Worm (Caenorhabditis elegans) whole organism, late embryonic: ENCODE results near the gene drap-1.

Source experiments
- C08G9.2 ChIP-seq: sonication (generic microtip); optimal IDR thresholded peaks from 2 replicates; lab custom pipeline; 2016; ENCODE audit warnings: mild to moderate bottlenecking, missing genetic modification characterization, moderate library complexity, missing compliant biosample characterization
- C38D4.7 ChIP-seq: fragments of 200-800 bp; sonication (Bioruptor generic); optimal IDR thresholded peaks from 2 replicates; lab custom pipeline; 2018; ENCODE audit warnings: mild to moderate bottlenecking, missing genetic modification characterization, moderate library complexity, missing compliant biosample characterization
- F13H6.1 ChIP-seq: sonication (generic microtip); optimal IDR thresholded peaks from 2 replicates; lab custom pipeline; 2016; ENCODE audit warnings: missing genetic modification characterization, missing compliant biosample characterization
- K02D7.2 ChIP-seq: sonication (generic microtip); optimal IDR thresholded peaks from 2 replicates; lab custom pipeline; 2017; ENCODE audit warnings: mild to moderate bottlenecking, missing genetic modification characterization, missing compliant biosample characterization
- T23F11.4 ChIP-seq: fragments of 200-800 bp; sonication (Bioruptor generic); optimal IDR thresholded peaks from 2 replicates; lab custom pipeline; 2018; ENCODE audit warnings: mild to moderate bottlenecking, missing genetic modification characterization, missing compliant biosample characterization
- Y22D7AL.16 ChIP-seq: sonication (generic microtip); optimal IDR thresholded peaks from 2 replicates; lab custom pipeline; 2016; ENCODE audit warnings: missing genetic modification characterization, missing compliant biosample characterization
- ahr-1 ChIP-seq: sonication (generic microtip); optimal IDR thresholded peaks from 2 replicates; lab custom pipeline; 2016; ENCODE audit warnings: missing genetic modification characterization, missing compliant biosample characterization
- ceh-14 ChIP-seq: sonication (generic microtip); optimal IDR thresholded peaks from 2 replicates; lab custom pipeline; 2016; ENCODE audit warnings: missing genotype, missing genetic modification characterization, missing compliant biosample characterization
- ceh-19 ChIP-seq: fragments of 200-800 bp; sonication (Bioruptor generic); optimal IDR thresholded peaks from 2 replicates; lab custom pipeline; 2018; ENCODE audit warnings: mild to moderate bottlenecking, missing genetic modification characterization, missing compliant biosample characterization
- ceh-2 ChIP-seq: sonication (generic microtip); optimal IDR thresholded peaks from 2 replicates; lab custom pipeline; 2016; ENCODE audit warnings: missing genotype, missing genetic modification characterization, missing compliant biosample characterization
- ceh-22 ChIP-seq: sonication (generic microtip); optimal IDR thresholded peaks from 2 replicates; lab custom pipeline; 2017; ENCODE audit warnings: missing biosample characterization, missing genetic modification characterization
- ceh-30 ChIP-seq: fragments of 150-350 bp; optimal IDR thresholded peaks from 2 replicates; lab custom pipeline; 2014; ENCODE audit warnings: missing biosample characterization, missing genetic modification characterization
- ceh-31 ChIP-seq: sonication (generic microtip); optimal IDR thresholded peaks from 2 replicates; lab custom pipeline; 2016; ENCODE audit warnings: missing genetic modification characterization, missing compliant biosample characterization
- ceh-34 ChIP-seq: sonication (generic microtip); optimal IDR thresholded peaks from 2 replicates; lab custom pipeline; 2016; ENCODE audit warnings: mild to moderate bottlenecking, missing genetic modification characterization, missing compliant biosample characterization
- ceh-45 ChIP-seq: fragments of 200-800 bp; sonication (Bioruptor generic); IDR thresholded peaks from 2 replicates; pipeline ENCODE4 v1.3.6; 2022; ENCODE audit warnings: missing genetic modification reagents, missing genetic modification characterization, missing compliant biosample characterization
- ceh-48 ChIP-seq: sonication (generic microtip); optimal IDR thresholded peaks from 2 replicates; lab custom pipeline; 2016; ENCODE audit warnings: missing genetic modification characterization, inconsistent platforms, missing compliant biosample characterization
- ceh-6 ChIP-seq: fragments of 200-800 bp; sonication (Bioruptor generic); optimal IDR thresholded peaks from 2 replicates; lab custom pipeline; 2018; ENCODE audit warnings: mild to moderate bottlenecking, missing genetic modification characterization, missing compliant biosample characterization
- ceh-9 ChIP-seq: sonication (generic microtip); optimal IDR thresholded peaks from 2 replicates; lab custom pipeline; 2016; ENCODE audit warnings: mild to moderate bottlenecking, missing genetic modification characterization, inconsistent platforms, missing compliant biosample characterization
- dmd-4 ChIP-seq: sonication (generic microtip); optimal IDR thresholded peaks from 2 replicates; lab custom pipeline; 2016; ENCODE audit warnings: borderline replicate concordance, missing genetic modification characterization, missing compliant biosample characterization
- elt-4 ChIP-seq: sonication (generic microtip); optimal IDR thresholded peaks from 2 replicates; lab custom pipeline; 2016; ENCODE audit warnings: missing genetic modification characterization, missing compliant biosample characterization
- eyg-1 ChIP-seq: sonication (generic microtip); optimal IDR thresholded peaks from 2 replicates; lab custom pipeline; 2016; ENCODE audit warnings: missing genotype, missing genetic modification characterization, missing compliant biosample characterization
- fkh-10 ChIP-seq: fragments of 150-350 bp; optimal IDR thresholded peaks from 2 replicates; lab custom pipeline; 2014; ENCODE audit warnings: missing biosample characterization, missing genetic modification reagents, missing genetic modification characterization
- hlh-13 ChIP-seq: fragments of 200-800 bp; sonication (Bioruptor generic); optimal IDR thresholded peaks from 2 replicates; lab custom pipeline; 2018; ENCODE audit warnings: mild to moderate bottlenecking, missing genetic modification characterization, missing compliant biosample characterization
- hlh-6 ChIP-seq: sonication (generic microtip); optimal IDR thresholded peaks from 2 replicates; lab custom pipeline; 2016; ENCODE audit warnings: missing genotype, missing genetic modification characterization, missing compliant biosample characterization
- hlh-8 ChIP-seq: sonication (generic microtip); optimal IDR thresholded peaks from 2 replicates; lab custom pipeline; 2016; ENCODE audit warnings: missing genotype, missing genetic modification characterization, missing compliant biosample characterization
- lim-6 ChIP-seq: sonication (generic microtip); optimal IDR thresholded peaks from 2 replicates; lab custom pipeline; 2016; ENCODE audit warnings: missing genetic modification characterization, missing compliant biosample characterization
- madf-2 ChIP-seq: sonication (generic microtip); optimal IDR thresholded peaks from 2 replicates; lab custom pipeline; 2017; ENCODE audit warnings: missing genetic modification characterization, missing compliant biosample characterization
- mec-3 ChIP-seq: sonication (generic microtip); optimal IDR thresholded peaks from 2 replicates; lab custom pipeline; 2016; ENCODE audit warnings: borderline replicate concordance, missing genetic modification characterization, missing compliant biosample characterization
- nhr-11 ChIP-seq: fragments of 150-350 bp; optimal IDR thresholded peaks from 2 replicates; lab custom pipeline; 2014; ENCODE audit warnings: missing biosample characterization, missing genetic modification characterization
- nhr-232 ChIP-seq: sonication (generic microtip); optimal IDR thresholded peaks from 2 replicates; lab custom pipeline; 2016; ENCODE audit warnings: missing genetic modification characterization, missing compliant biosample characterization
- pag-3 ChIP-seq: sonication (generic microtip); optimal IDR thresholded peaks from 2 replicates; lab custom pipeline; 2016; ENCODE audit warnings: missing compliant biosample characterization, missing genetic modification characterization, borderline replicate concordance
- pat-9 ChIP-seq: fragments of 200-800 bp; sonication (Bioruptor generic); optimal IDR thresholded peaks from 2 replicates; lab custom pipeline; 2018; ENCODE audit warnings: mild to moderate bottlenecking, missing genetic modification characterization, moderate library complexity, missing compliant biosample characterization
- pax-1 ChIP-seq: fragments of 150-350 bp; optimal IDR thresholded peaks from 2 replicates; lab custom pipeline; 2014; ENCODE audit warnings: missing biosample characterization, missing genetic modification characterization
- pha-2 ChIP-seq: sonication (generic microtip); optimal IDR thresholded peaks from 2 replicates; lab custom pipeline; 2017; ENCODE audit warnings: mild to moderate bottlenecking, missing genetic modification characterization, missing compliant biosample characterization
- pha-4 ChIP-seq: fragments of 150-350 bp; optimal IDR thresholded peaks from 2 replicates; lab custom pipeline; 2018; ENCODE audit warnings: missing biosample characterization, missing genetic modification reagents, missing genetic modification characterization
- pros-1 ChIP-seq: fragments of 150-350 bp; optimal IDR thresholded peaks from 2 replicates; lab custom pipeline; 2014; ENCODE audit warnings: missing biosample characterization, missing genetic modification reagents, missing genetic modification characterization
- ref-2 ChIP-seq: sonication (generic microtip); optimal IDR thresholded peaks from 2 replicates; lab custom pipeline; 2016; ENCODE audit warnings: missing genetic modification characterization, missing compliant biosample characterization
- rnt-1 ChIP-seq: sonication (generic microtip); optimal IDR thresholded peaks from 2 replicates; lab custom pipeline; 2016; ENCODE audit warnings: missing genetic modification characterization, missing compliant biosample characterization
- sdc-2 ChIP-seq: sonication (generic microtip); optimal IDR thresholded peaks from 2 replicates; lab custom pipeline; 2016; ENCODE audit warnings: missing genotype, missing genetic modification characterization, missing compliant biosample characterization
- sox-2 ChIP-seq: fragments of 200-800 bp; sonication (Bioruptor generic); IDR thresholded peaks from 2 replicates; pipeline ENCODE4 v1.3.6; 2022; ENCODE audit warnings: missing genetic modification reagents, missing genetic modification characterization, missing compliant biosample characterization
- sox-4 ChIP-seq: sonication (generic microtip); optimal IDR thresholded peaks from 2 replicates; lab custom pipeline; 2017; ENCODE audit warnings: mild to moderate bottlenecking, missing genetic modification characterization, inconsistent platforms, missing compliant biosample characterization
- syd-9 ChIP-seq: sonication (generic microtip); optimal IDR thresholded peaks from 2 replicates; lab custom pipeline; 2016; ENCODE audit warnings: mild to moderate bottlenecking, missing genetic modification characterization, moderate library complexity, missing compliant biosample characterization
- tbx-2 ChIP-seq: sonication (generic microtip); optimal IDR thresholded peaks from 2 replicates; lab custom pipeline; 2016; ENCODE audit warnings: missing genetic modification characterization, missing compliant biosample characterization
- tbx-7 ChIP-seq: sonication (generic microtip); optimal IDR thresholded peaks from 2 replicates; lab custom pipeline; 2016; ENCODE audit warnings: missing genotype, missing genetic modification characterization, missing compliant biosample characterization
- ttx-3 ChIP-seq: sonication (generic microtip); optimal IDR thresholded peaks from 2 replicates; lab custom pipeline; 2016; ENCODE audit warnings: missing genetic modification reagents, missing genetic modification characterization, missing compliant biosample characterization
- unc-3 ChIP-seq, 2 experiments: fragments of 200-800 bp in 1 of 2; sonication (Bioruptor generic) in 1 of 2; sonication (generic microtip) in 1 of 2; conservative IDR thresholded peaks in 1 of 2; optimal IDR thresholded peaks in 1 of 2; 2 replicates each; pipeline versions ENCODE4 v1.3.6 to Lab custom; 2016 to 2022; ENCODE audit warnings: missing compliant biosample characterization in 2 of 2, missing genetic modification characterization in 2 of 2, missing genetic modification reagents in 1 of 2
- unc-42 ChIP-seq: sonication (generic microtip); optimal IDR thresholded peaks from 2 replicates; lab custom pipeline; 2016; ENCODE audit warnings: missing genotype, missing genetic modification characterization, missing compliant biosample characterization
- unc-55 ChIP-seq: sonication (generic microtip); optimal IDR thresholded peaks from 2 replicates; lab custom pipeline; 2017; ENCODE audit warnings: missing biosample characterization, missing genetic modification reagents, missing genetic modification characterization
- unc-86 ChIP-seq: sonication (generic microtip); optimal IDR thresholded peaks from 2 replicates; lab custom pipeline; 2016; ENCODE audit warnings: missing genetic modification characterization, missing compliant biosample characterization
- zip-5 ChIP-seq: sonication (generic microtip); optimal IDR thresholded peaks from 2 replicates; lab custom pipeline; 2016; ENCODE audit warnings: missing genetic modification characterization, missing compliant biosample characterization

Gene drap-1

DNA sequence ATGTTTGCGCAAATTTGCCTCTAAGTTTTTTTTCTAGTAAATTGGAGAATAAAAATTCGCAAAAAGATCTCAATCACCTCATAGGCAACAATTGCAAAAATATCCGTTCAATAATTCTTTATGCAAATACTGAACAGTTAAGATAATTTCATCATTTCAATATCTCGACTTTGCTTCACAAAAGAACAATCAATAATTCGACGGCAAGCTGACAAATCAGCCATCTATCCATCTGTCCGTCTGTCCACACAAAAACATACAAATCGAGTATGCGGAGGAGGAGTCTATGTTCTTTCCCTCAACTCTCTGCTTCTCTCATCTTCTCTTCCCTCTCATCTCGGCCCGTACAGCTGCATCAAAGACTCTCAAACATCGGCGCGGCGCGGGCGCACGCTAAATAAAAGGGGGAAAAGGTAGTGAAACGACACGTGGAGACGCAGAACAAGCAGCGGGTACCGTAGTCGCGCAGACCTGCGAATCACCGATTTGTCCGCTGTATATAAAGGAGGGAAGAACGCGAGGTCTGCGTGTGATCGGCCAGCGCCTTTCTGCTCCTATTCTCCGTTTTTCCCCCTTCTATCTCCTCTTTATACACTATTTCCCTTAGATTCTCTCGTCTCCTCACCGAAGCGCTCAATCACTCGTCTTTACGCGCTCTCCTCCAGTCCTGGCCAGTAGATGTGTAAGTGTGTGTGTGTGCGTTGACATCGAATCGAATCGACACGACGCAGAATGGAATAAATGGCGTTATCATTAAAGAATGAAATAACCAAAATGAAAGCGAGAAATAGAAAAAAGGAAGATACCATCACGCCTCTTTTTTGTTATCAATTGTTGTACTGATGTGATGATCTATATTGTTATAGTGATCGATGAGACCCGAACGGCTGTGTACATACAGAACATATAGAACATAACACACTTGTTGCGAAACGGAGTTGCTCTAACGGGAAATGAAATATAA is 1.1 kb downstream of the drap-1 start:
- TF ChIP-seq pag-3 (tag; lab: Kevin White, UChicago), result peak; percentile 55
- peak; percentile 94 for TF ChIP-seq rnt-1 (tag; lab: Kevin White, UChicago)
- no peak for TF ChIP-seq hlh-13 (GFP tag; lab: Kevin White, UChicago)
- peak; percentile 96 for TF ChIP-seq unc-55 (GFP tag; lab: Kevin White, UChicago)
- no peak for TF ChIP-seq K02D7.2
- peak; percentile 98 for TF ChIP-seq ceh-31
- TF ChIP-seq tbx-2 (tag; lab: Kevin White, UChicago), result peak; percentile 95
- TF ChIP-seq zip-5 (tag; lab: Kevin White, UChicago), result no peak
- TF ChIP-seq tbx-7 (tag; lab: Kevin White, UChicago), result peak; percentile 38
- TF ChIP-seq ceh-22, result peak; percentile 75
- TF ChIP-seq ceh-34, result peak; percentile 95
- TF ChIP-seq ref-2 (tag; lab: Kevin White, UChicago), result peak; percentile 89
- peak; percentile 72 for TF ChIP-seq eyg-1 (tag; lab: Kevin White, UChicago)
- peak; percentile 73 for TF ChIP-seq madf-2
- no peak for TF ChIP-seq pax-1 (tag; lab: Kevin White, UChicago)
- peak; percentile 81 for TF ChIP-seq ceh-2 (tag; lab: Kevin White, UChicago)
- no peak for TF ChIP-seq unc-3 (GFP tag; conservative IDR thresholded peaks at IDR 0.05; lab: Robert Waterston, UW)
- peak; percentile 50 for TF ChIP-seq unc-3 (tag; optimal IDR thresholded peaks at IDR 0.05; lab: Kevin White, UChicago)
- TF ChIP-seq ttx-3 (tag; lab: Kevin White, UChicago), result no peak
- TF ChIP-seq ceh-45 (GFP tag; lab: Robert Waterston, UW), result no peak
- peak; percentile 75 for TF ChIP-seq fkh-10 (GFP tag; lab: Kevin White, UChicago)
- peak; percentile 76 for TF ChIP-seq syd-9 (tag; lab: Kevin White, UChicago)
- TF ChIP-seq ceh-19 (GFP tag; lab: Kevin White, UChicago), result peak; percentile 83
- no peak for TF ChIP-seq nhr-11 (tag; lab: Kevin White, UChicago)
- peak; percentile 69 for TF ChIP-seq unc-42 (tag; lab: Kevin White, UChicago)
- TF ChIP-seq dmd-4 (tag; lab: Kevin White, UChicago), result peak; percentile 72
- TF ChIP-seq sox-2 (GFP tag; lab: Robert Waterston, UW), result peak; percentile 58
- peak; percentile 52 for TF ChIP-seq sox-4
- TF ChIP-seq C38D4.7 (GFP tag; lab: Kevin White, UChicago), result no peak
- peak; percentile 94 for TF ChIP-seq F13H6.1 (tag; lab: Kevin White, UChicago)
- peak; percentile 5 for TF ChIP-seq T23F11.4 (GFP tag; lab: Kevin White, UChicago)
- peak; percentile 33 for TF ChIP-seq nhr-232 (tag; lab: Kevin White, UChicago)
- no peak for TF ChIP-seq pha-4 (tag; lab: Kevin White, UChicago)
- peak; percentile 59 for TF ChIP-seq ceh-14 (tag; lab: Kevin White, UChicago)
- TF ChIP-seq ceh-30 (tag; lab: Kevin White, UChicago), result no peak
- peak; percentile 32 for TF ChIP-seq lim-6 (tag; lab: Kevin White, UChicago)
- TF ChIP-seq mec-3 (tag; lab: Kevin White, UChicago), result peak; percentile 38
- peak; percentile 12 for TF ChIP-seq ceh-48 (tag; lab: Kevin White, UChicago)
- TF ChIP-seq C08G9.2, result peak; percentile 74
- peak; percentile 88 for TF ChIP-seq hlh-8 (tag; lab: Kevin White, UChicago)
- TF ChIP-seq unc-86 (tag; lab: Kevin White, UChicago), result peak; percentile 42
- peak; percentile 95 for TF ChIP-seq pros-1
- TF ChIP-seq ceh-6 (GFP tag; lab: Kevin White, UChicago), result peak; percentile 62
- TF ChIP-seq pat-9 (tag; lab: Kevin White, UChicago), result peak; percentile 61
- no peak for TF ChIP-seq ceh-9
- TF ChIP-seq Y22D7AL.16 (tag; lab: Kevin White, UChicago), result no peak
- TF ChIP-seq ahr-1 (tag; lab: Kevin White, UChicago), result peak; percentile 70
- TF ChIP-seq elt-4 (tag; lab: Kevin White, UChicago), result no peak
- peak; percentile 73 for TF ChIP-seq pha-2 (tag; lab: Kevin White, UChicago)
- TF ChIP-seq sdc-2 (tag; lab: Kevin White, UChicago), result peak; percentile 67
- TF ChIP-seq hlh-6 (tag; lab: Kevin White, UChicago), result peak; percentile 60
